Worm (Caenorhabditis elegans): Measurements from ENCODE around the gene F47B8.13.

Gene F47B8.13

ce11 chrV:14347234-14347826, 27.8 kb upstream of the F47B8.13 start, which contains the start of gene cept-2:
Gene cept-2 (plus strand): TSS chrV:14347766.
- TF ChIP-seq him-1 (tag; optimal IDR thresholded peaks at IDR 0.05) (peak; percentile 59), dao-5 (tag; optimal IDR thresholded peaks at IDR 0.05) (no peak), W03F9.2 (tag; optimal IDR thresholded peaks at IDR 0.05) (peak; percentile 97)

- TF ChIP-seq him-1 (tag; optimal IDR thresholded peaks at IDR 0.05) = no peak
- TF ChIP-seq dao-5 (tag; optimal IDR thresholded peaks at IDR 0.05) = no peak
Measured at ce11 chrV:14341672-14342071, 22.1 kb upstream of the F47B8.13 start, which contains the start of gene F47B8.10. Gene F47B8.10 (plus strand): TSS chrV:14341972.

ce11 chrV:14336655-14337054, 17.1 kb upstream of the F47B8.13 start, which contains the start of gene srm-6:
Gene srm-6 (plus strand): TSS chrV:14336955.
- TF ChIP-seq W03F9.2 (tag; optimal IDR thresholded peaks at IDR 0.05) = no peak

- TF ChIP-seq W03F9.2 (tag; optimal IDR thresholded peaks at IDR 0.05) (no peak), him-1 (tag; optimal IDR thresholded peaks at IDR 0.05) (no peak), dao-5 (tag; optimal IDR thresholded peaks at IDR 0.05) (no peak)
Measured at ce11 chrV:14334901-14335300, 15.4 kb upstream of the F47B8.13 start, which contains the start of gene srm-5. Gene srm-5 (plus strand): TSS chrV:14335201.

ce11 chrV:14333116-14333515, 13.6 kb upstream of the F47B8.13 start, which contains the start of gene srm-4:
Gene srm-4 (plus strand): TSS chrV:14333416.
- TF ChIP-seq W03F9.2 (tag; optimal IDR thresholded peaks at IDR 0.05) = no peak
- TF ChIP-seq him-1 (tag; optimal IDR thresholded peaks at IDR 0.05) = no peak
- no peak for TF ChIP-seq dao-5 (tag; optimal IDR thresholded peaks at IDR 0.05)

ce11 chrV:14331477-14331876, 11.9 kb upstream of the F47B8.13 start, which contains the start of gene F47B8.8:
Gene F47B8.8 (plus strand): TSS chrV:14331733.
- TF ChIP-seq dao-5 (tag; optimal IDR thresholded peaks at IDR 0.05) (no peak), W03F9.2 (tag; optimal IDR thresholded peaks at IDR 0.05) (no peak), him-1 (tag; optimal IDR thresholded peaks at IDR 0.05) (no peak)

- TF ChIP-seq W03F9.2 (tag; optimal IDR thresholded peaks at IDR 0.05) = no peak
- no peak for TF ChIP-seq him-1 (tag; optimal IDR thresholded peaks at IDR 0.05)
Measured at ce11 chrV:14328806-14329205, 9.3 kb upstream of the F47B8.13 start, which contains the start of gene pepm-1. Gene pepm-1 (plus strand): TSS chrV:14329106.

ce11 chrV:14327776-14328175, 8.2 kb upstream of the F47B8.13 start, which contains the start of gene F47B8.5:
Gene F47B8.5 (minus strand): TSS chrV:14327876.
- TF ChIP-seq him-1 (tag; optimal IDR thresholded peaks at IDR 0.05) = no peak
- no peak for TF ChIP-seq W03F9.2 (tag; optimal IDR thresholded peaks at IDR 0.05)
- TF ChIP-seq dao-5 (tag; optimal IDR thresholded peaks at IDR 0.05) = no peak

ce11 chrV:14324502-14325467, 5.3 kb upstream of the F47B8.13 start, which contains the start of the genes F47B8.4 and F47B8.18:
Gene F47B8.4 (minus strand): TSS chrV:14324673.
Gene F47B8.18 (minus strand): TSS chrV:14325464.
- TF ChIP-seq W03F9.2 (tag; optimal IDR thresholded peaks at IDR 0.05) (no peak), him-1 (tag; optimal IDR thresholded peaks at IDR 0.05) (no peak), dao-5 (tag; optimal IDR thresholded peaks at IDR 0.05) (no peak)

ce11 chrV:14322743-14323142, 3.2 kb upstream of the F47B8.13 start, which contains the start of gene F47B8.3:
Gene F47B8.3 (minus strand): TSS chrV:14323003.
- TF ChIP-seq W03F9.2 (tag; optimal IDR thresholded peaks at IDR 0.05) = no peak
- TF ChIP-seq him-1 (tag; optimal IDR thresholded peaks at IDR 0.05) = no peak
- no peak for TF ChIP-seq dao-5 (tag; optimal IDR thresholded peaks at IDR 0.05)

- TF ChIP-seq W03F9.2 (tag; optimal IDR thresholded peaks at IDR 0.05) (no peak), dao-5 (tag; optimal IDR thresholded peaks at IDR 0.05) (no peak), him-1 (tag; optimal IDR thresholded peaks at IDR 0.05) (no peak)
Measured at ce11 chrV:14320730-14321319, 1.3 kb upstream of the F47B8.13 start.

ce11 chrV:14320246-14320645, 715 bp upstream of the F47B8.13 start, which contains the start of gene F47B8.14:
Gene F47B8.14 (plus strand): TSS chrV:14320546.
- TF ChIP-seq dao-5 (tag; optimal IDR thresholded peaks at IDR 0.05) (no peak), W03F9.2 (tag; optimal IDR thresholded peaks at IDR 0.05) (no peak), him-1 (tag; optimal IDR thresholded peaks at IDR 0.05) (no peak)

ce11 chrV:14317621-14318020, 1.9 kb downstream of the F47B8.13 start:
- TF ChIP-seq him-1 (tag; optimal IDR thresholded peaks at IDR 0.05) = no peak
- no peak for TF ChIP-seq W03F9.2 (tag; optimal IDR thresholded peaks at IDR 0.05)
- TF ChIP-seq dao-5 (tag; optimal IDR thresholded peaks at IDR 0.05) = no peak
